Worm (Caenorhabditis elegans): ENCODE measurements around the gene wbp-2.

DNA sequence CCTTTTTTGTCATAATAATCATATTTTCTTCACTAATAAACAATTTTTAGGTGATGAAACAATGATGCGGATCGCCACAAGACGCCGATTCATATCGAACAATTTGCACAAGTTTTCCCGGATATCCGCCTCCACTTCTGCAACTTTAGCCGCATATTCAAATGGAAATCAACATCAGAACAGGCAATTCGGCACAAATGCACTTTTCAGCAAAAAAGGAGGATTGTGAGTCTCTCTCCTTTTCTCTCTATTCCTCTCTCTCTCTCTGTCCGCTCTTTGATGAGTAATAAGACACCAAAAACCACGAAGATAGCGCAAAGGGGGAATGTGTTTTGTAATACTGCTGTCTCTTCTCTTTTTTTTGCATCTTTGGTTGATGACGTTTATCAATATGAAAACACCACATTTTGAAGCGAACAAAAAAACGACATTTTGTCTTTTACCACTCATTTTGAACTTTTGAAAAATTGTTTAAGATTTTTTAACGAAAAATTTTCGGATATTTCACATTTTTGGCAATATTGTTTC is 4.7 kb upstream of the wbp-2 start, which contains the start of gene eat-3:
- TF ChIP-seq ztf-4 (tag; optimal IDR thresholded peaks at IDR 0.05), result no peak
- no peak for TF ChIP-seq nhr-90 (tag; optimal IDR thresholded peaks at IDR 0.05; ENCODE audit: poor library complexity)
- no peak for TF ChIP-seq ztf-11 (tag; optimal IDR thresholded peaks at IDR 0.05)
- no peak for TF ChIP-seq lin-13 (GFP tag; optimal IDR thresholded peaks at IDR 0.05)
- TF ChIP-seq dpl-1 (GFP tag; optimal IDR thresholded peaks at IDR 0.05), result no peak
- TF ChIP-seq pag-3 (tag; optimal IDR thresholded peaks at IDR 0.05; ENCODE audit: borderline replicate concordance, insufficient read depth), result no peak
- no peak for TF ChIP-seq fkh-8 (tag; optimal IDR thresholded peaks at IDR 0.05)
- no peak for TF ChIP-seq lin-15B (tag; optimal IDR thresholded peaks at IDR 0.05)
- no peak for TF ChIP-seq nhr-28 (tag; optimal IDR thresholded peaks at IDR 0.05)
- TF ChIP-seq unc-130 (tag; optimal IDR thresholded peaks at IDR 0.05), result no peak
